Fruit fly (Drosophila melanogaster) whole organism, embryonic: ENCODE measurements around the gene Sodq.
A peak's percentile ranks its signal among the peaks of the same experiment; 100 is the strongest.

Source experiments
- Bgb ChIP-seq: fragments of 200-800 bp; sonication (Bioruptor generic); IDR thresholded peaks from 2 replicates; pipeline ENCODE4 v1.3.6; 2022; ENCODE audit warnings: missing biosample characterization, missing genetic modification characterization; ENCODE audit not compliant: partially characterized antibody
- CG10321 ChIP-seq: fragments of 200-800 bp; sonication (Bioruptor generic); IDR thresholded peaks from 2 replicates; pipeline ENCODE4 v1.3.6; 2022; ENCODE audit warnings: missing biosample characterization, missing genetic modification characterization
- CG11560 ChIP-seq: fragments of 200-800 bp; sonication (Bioruptor generic); IDR thresholded peaks from 3 replicates; pipeline ENCODE4 v1.3.6; 2022; ENCODE audit warnings: missing biosample characterization, missing genetic modification characterization
- CG12071 ChIP-seq: fragments of 200-800 bp; sonication (Bioruptor generic); optimal IDR thresholded peaks from 3 replicates; lab custom pipeline; 2018; ENCODE audit warnings: missing biosample characterization, mild to moderate bottlenecking, missing genetic modification characterization
- CG13287 ChIP-seq: fragments of 200-800 bp; sonication (Bioruptor generic); IDR thresholded peaks from 2 replicates; pipeline ENCODE4 v1.3.6; 2022; ENCODE audit warnings: missing biosample characterization, missing genetic modification characterization; ENCODE audit not compliant: partially characterized antibody
- CG17359 ChIP-seq: fragments of 200-800 bp; sonication (Bioruptor generic); optimal IDR thresholded peaks from 3 replicates; lab custom pipeline; 2018; ENCODE audit warnings: missing biosample characterization, mild to moderate bottlenecking, missing genetic modification characterization, moderate library complexity
- CG17568 ChIP-seq: fragments of 200-800 bp; sonication (Bioruptor generic); optimal IDR thresholded peaks from 2 replicates; lab custom pipeline; 2018; ENCODE audit warnings: missing biosample characterization, mild to moderate bottlenecking, missing genetic modification characterization, moderate library complexity
- CG32767 ChIP-seq: fragments of 200-800 bp; sonication (Bioruptor generic); IDR thresholded peaks from 2 replicates; pipeline ENCODE4 v1.3.6; 2022; ENCODE audit warnings: missing biosample characterization, missing genetic modification characterization
- CG3726 ChIP-seq: fragments of 200-800 bp; sonication (Bioruptor generic); IDR thresholded peaks from 3 replicates; pipeline ENCODE4, ENCODE4 v1.3.6; 2022; ENCODE audit warnings: missing biosample characterization, missing genetic modification characterization
- CG3847 ChIP-seq: fragments of 200-800 bp; sonication (Bioruptor generic); IDR thresholded peaks from 2 replicates; pipeline ENCODE4 v1.3.6; 2022; ENCODE audit warnings: missing biosample characterization, missing genetic modification characterization
- CG5953 ChIP-seq: fragments of 200-800 bp; sonication (Bioruptor generic); IDR thresholded peaks from 2 replicates; pipeline ENCODE4 v1.3.6; 2022; ENCODE audit warnings: missing biosample characterization, missing genetic modification characterization
- CG7357 ChIP-seq: fragments of 200-800 bp; sonication (Bioruptor generic); IDR thresholded peaks from 3 replicates; pipeline ENCODE4 v1.3.6; 2022; ENCODE audit warnings: missing biosample characterization, missing genetic modification characterization
- CG8765 ChIP-seq: fragments of 200-800 bp; sonication (Bioruptor generic); IDR thresholded peaks from 2 replicates; pipeline ENCODE4 v1.3.6; 2022; ENCODE audit warnings: missing biosample characterization, missing genetic modification characterization
- CG9727 ChIP-seq: fragments of 200-800 bp; sonication (Bioruptor generic); optimal IDR thresholded peaks from 3 replicates; lab custom pipeline; 2017; ENCODE audit warnings: missing biosample characterization, mild to moderate bottlenecking, missing genetic modification characterization
- Dip2 ChIP-seq: fragments of 200-800 bp; sonication (Bioruptor generic); IDR thresholded peaks from 2 replicates; pipeline ENCODE4 v1.3.6; 2022; ENCODE audit warnings: missing biosample characterization, missing genetic modification characterization
- Doc2 ChIP-seq: fragments of 200-800 bp; sonication (Bioruptor generic); IDR thresholded peaks from 2 replicates; pipeline ENCODE4 v1.3.6; 2022; ENCODE audit warnings: missing biosample characterization, missing genetic modification characterization
- HmgZ ChIP-seq: fragments of 200-800 bp; sonication (Bioruptor generic); optimal IDR thresholded peaks from 2 replicates; lab custom pipeline; 2018; ENCODE audit warnings: missing biosample characterization, mild to moderate bottlenecking, missing genetic modification characterization
- Hr78 ChIP-seq, 2 experiments: fragments of 200-800 bp in 1 of 2; fragments of >200 bp in 1 of 2; sonication (Bioruptor generic) in 1 of 2; optimal IDR thresholded peaks; 2 replicates each; lab custom pipeline; 2017 to 2019; ENCODE audit warnings: missing biosample characterization in 2 of 2, missing genetic modification characterization in 2 of 2, mild to moderate bottlenecking in 1 of 2, moderate library complexity in 1 of 2
- Lim3 ChIP-seq: fragments of 200-800 bp; sonication (Bioruptor generic); IDR thresholded peaks from 2 replicates; pipeline ENCODE4 v1.3.6; 2022; ENCODE audit warnings: missing biosample characterization, missing genetic modification characterization
- Lpt ChIP-seq: fragments of >200 bp; optimal IDR thresholded peaks from 2 replicates; lab custom pipeline; 2018; ENCODE audit warnings: missing biosample characterization, missing genetic modification characterization
- NC2α ChIP-seq: fragments of 200-800 bp; sonication (Bioruptor generic); optimal IDR thresholded peaks from 2 replicates; lab custom pipeline; 2016; ENCODE audit warnings: missing biosample characterization, missing genetic modification characterization
- Nf-YA ChIP-seq: fragments of 200-800 bp; sonication (Bioruptor generic); IDR thresholded peaks from 2 replicates; pipeline ENCODE4 v1.3.6; 2022; ENCODE audit warnings: missing biosample characterization, missing genetic modification characterization
- NfI ChIP-seq: fragments of 200-800 bp; sonication (Bioruptor generic); optimal IDR thresholded peaks from 3 replicates; lab custom pipeline; 2018; ENCODE audit warnings: missing biosample characterization, mild to moderate bottlenecking, missing genetic modification characterization, moderate library complexity
- Poxn ChIP-seq: fragments of 200-800 bp; sonication (Bioruptor generic); IDR thresholded peaks from 2 replicates; pipeline ENCODE4 v1.3.6; 2022; ENCODE audit warnings: missing biosample characterization, missing genetic modification characterization
- Scr ChIP-seq: fragments of 200-800 bp; sonication (Bioruptor generic); IDR thresholded peaks from 2 replicates; pipeline ENCODE4 v1.3.6; 2022; ENCODE audit warnings: missing biosample characterization, missing genetic modification characterization; ENCODE audit not compliant: partially characterized antibody
- Taf1 ChIP-seq: fragments of 200-800 bp; sonication (Bioruptor generic); IDR thresholded peaks from 2 replicates; pipeline ENCODE4 v1.3.6; 2022; ENCODE audit warnings: missing biosample characterization, missing genetic modification characterization
- ac ChIP-seq: fragments of 200-800 bp; sonication (Bioruptor generic); optimal IDR thresholded peaks from 3 replicates; lab custom pipeline; 2017; ENCODE audit warnings: missing biosample characterization, mild to moderate bottlenecking, missing genetic modification characterization
- aop ChIP-seq: fragments of 200-800 bp; sonication (Bioruptor generic); IDR thresholded peaks from 2 replicates; pipeline ENCODE4 v1.3.6; 2022; ENCODE audit warnings: missing biosample characterization, missing genetic modification characterization
- ato ChIP-seq: fragments of 200-800 bp; sonication (Bioruptor generic); IDR thresholded peaks from 2 replicates; pipeline ENCODE4 v1.3.6; 2022; ENCODE audit warnings: missing biosample characterization, missing genetic modification characterization; ENCODE audit not compliant: partially characterized antibody
- chinmo ChIP-seq: fragments of 200-800 bp; sonication (Bioruptor generic); IDR thresholded peaks from 4 replicates; pipeline ENCODE4 v1.3.6; 2022; ENCODE audit warnings: missing biosample characterization, missing genetic modification characterization; ENCODE audit not compliant: partially characterized antibody
- crc ChIP-seq: fragments of 200-800 bp; sonication (Bioruptor generic); optimal IDR thresholded peaks from 2 replicates; lab custom pipeline; 2016; ENCODE audit warnings: missing biosample characterization, missing genetic modification characterization
- dmrt99B ChIP-seq: fragments of 200-800 bp; sonication (Bioruptor generic); optimal IDR thresholded peaks from 2 replicates; lab custom pipeline; 2018; ENCODE audit warnings: missing biosample characterization, mild to moderate bottlenecking, missing genetic modification characterization, moderate library complexity
- gsb ChIP-seq: fragments of 200-800 bp; sonication (Bioruptor generic); IDR thresholded peaks from 2 replicates; pipeline ENCODE4 v1.3.6; 2022; ENCODE audit warnings: missing biosample characterization, missing genetic modification characterization
- maf-S ChIP-seq: fragments of 200-800 bp; sonication (Bioruptor generic); optimal IDR thresholded peaks from 2 replicates; lab custom pipeline; 2016; ENCODE audit warnings: missing biosample characterization, missing genetic modification characterization
- nmo ChIP-seq: fragments of 200-800 bp; sonication (Bioruptor generic); optimal IDR thresholded peaks from 2 replicates; lab custom pipeline; 2018; ENCODE audit warnings: missing biosample characterization, mild to moderate bottlenecking, missing genetic modification characterization, moderate library complexity
- prd ChIP-seq, 3 experiments: fragments of >200 bp in 2 of 3; fragments of 200-800 bp in 1 of 3; sonication (Bioruptor generic) in 1 of 3; optimal IDR thresholded peaks in 2 of 3; IDR thresholded peaks in 1 of 3; 2 replicates in 2 of 3; 3 replicates in 1 of 3; pipeline versions ENCODE4 v1.3.6 to Lab custom; 2017 to 2022; ENCODE audit warnings: missing biosample characterization in 1 of 3, missing genetic modification characterization in 1 of 3
- rib ChIP-seq: fragments of 200-800 bp; sonication (Bioruptor generic); IDR thresholded peaks from 2 replicates; pipeline ENCODE4 v1.3.6; 2022; ENCODE audit warnings: missing biosample characterization, missing genetic modification characterization
- salm ChIP-seq: fragments of 200-800 bp; sonication (Bioruptor generic); optimal IDR thresholded peaks from 2 replicates; lab custom pipeline; 2018; ENCODE audit warnings: missing biosample characterization, mild to moderate bottlenecking, missing genetic modification characterization
- sens-2 ChIP-seq: fragments of 200-800 bp; sonication (Bioruptor generic); IDR thresholded peaks from 2 replicates; pipeline ENCODE4 v1.3.6; 2022; ENCODE audit warnings: missing biosample characterization, missing genetic modification characterization
- seq ChIP-seq: fragments of 200-800 bp; sonication (Bioruptor generic); IDR thresholded peaks from 2 replicates; pipeline ENCODE4 v1.3.6; 2022; ENCODE audit warnings: missing biosample characterization, missing genetic modification characterization
- sim ChIP-seq: fragments of 200-800 bp; sonication (Bioruptor generic); IDR thresholded peaks from 2 replicates; pipeline ENCODE4 v1.3.6; 2022; ENCODE audit warnings: missing biosample characterization, missing genetic modification characterization
- sima ChIP-seq: fragments of 200-800 bp; sonication (Bioruptor generic); optimal IDR thresholded peaks from 2 replicates; lab custom pipeline; 2016; ENCODE audit warnings: missing biosample characterization, missing genetic modification characterization
- slp2 ChIP-seq: fragments of 200-800 bp; sonication (Bioruptor generic); optimal IDR thresholded peaks from 2 replicates; lab custom pipeline; 2016; ENCODE audit warnings: missing biosample characterization, missing genetic modification characterization
- sna ChIP-seq: fragments of 200-800 bp; sonication (Bioruptor generic); IDR thresholded peaks from 2 replicates; pipeline ENCODE4 v1.3.6; 2022; ENCODE audit warnings: missing biosample characterization, missing genetic modification characterization; ENCODE audit not compliant: partially characterized antibody
- stc ChIP-seq: fragments of 200-800 bp; sonication (Bioruptor generic); IDR thresholded peaks from 2 replicates; pipeline ENCODE4 v1.3.6; 2022; ENCODE audit warnings: missing biosample characterization, missing genetic modification characterization
- tin ChIP-seq: fragments of 200-800 bp; sonication (Bioruptor generic); optimal IDR thresholded peaks from 3 replicates; lab custom pipeline; 2016; ENCODE audit warnings: missing biosample characterization, missing genetic modification characterization
- twi ChIP-seq: fragments of 200-800 bp; optimal IDR thresholded peaks from 2 replicates; lab custom pipeline; 2019; ENCODE audit warnings: missing biosample characterization, mild to moderate bottlenecking, missing genetic modification characterization, moderate library complexity
- vnd ChIP-seq: fragments of 200-800 bp; sonication (Bioruptor generic); IDR thresholded peaks from 3 replicates; pipeline ENCODE4 v1.3.6; 2022; ENCODE audit warnings: missing biosample characterization, missing genetic modification characterization; ENCODE audit not compliant: partially characterized antibody
- zen ChIP-seq: fragments of 200-800 bp; sonication (Bioruptor generic); optimal IDR thresholded peaks from 3 replicates; lab custom pipeline; 2018; ENCODE audit warnings: missing biosample characterization, mild to moderate bottlenecking, missing genetic modification characterization, moderate library complexity
- zfh1 ChIP-seq: fragments of 200-800 bp; sonication (Bioruptor generic); IDR thresholded peaks from 3 replicates; pipeline ENCODE4 v1.3.6; 2022; ENCODE audit warnings: missing biosample characterization, missing genetic modification characterization

Sodq gene

DNA sequence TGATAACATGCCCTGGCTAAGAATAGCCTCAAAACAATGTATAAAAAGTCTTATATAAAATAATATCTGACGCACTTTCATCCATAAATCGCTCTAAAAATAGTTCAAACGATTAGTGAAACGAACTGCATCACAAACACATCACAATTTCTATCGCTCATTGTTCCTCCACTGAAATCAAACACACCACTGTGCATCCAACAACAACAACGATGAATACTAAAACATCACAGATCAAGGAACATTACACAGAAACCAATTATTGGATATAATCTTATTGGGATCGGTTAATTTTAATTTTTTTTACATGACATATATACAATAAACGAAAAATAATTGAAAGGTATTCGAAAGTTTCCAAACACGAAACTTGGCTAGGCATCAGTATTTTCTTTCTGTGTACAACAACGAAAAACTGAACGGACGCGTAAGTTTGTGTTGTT, 16.3 kb upstream of the Sodq start (continued):
- TF ChIP-seq Doc2 = no peak
- no peak for TF ChIP-seq prd (optimal IDR thresholded peaks at IDR 0.05; lab: Kevin White, UChicago)
- peak; percentile 83 for TF ChIP-seq prd (GFP tag; IDR thresholded peaks at IDR 0.05; lab: Robert Waterston, UW)
- peak; percentile 67 for TF ChIP-seq slp2 (GFP tag; lab: Kevin White, UChicago)
- no peak for TF ChIP-seq CG11560 (tag; lab: Robert Waterston, UW)
- TF ChIP-seq CG7357 (GFP tag; lab: Robert Waterston, UW) = no peak
- peak; percentile 88 for TF ChIP-seq nmo (GFP tag; lab: Kevin White, UChicago)
- peak; percentile 77 for TF ChIP-seq NfI (GFP tag; lab: Kevin White, UChicago)
- peak; percentile 74 for TF ChIP-seq CG12071 (GFP tag; lab: Kevin White, UChicago)
- no peak for TF ChIP-seq vnd (GFP tag; lab: Robert Waterston, UW)
- TF ChIP-seq HmgZ (tag; lab: Kevin White, UChicago) = peak; percentile 52
- TF ChIP-seq CG3726 (GFP tag; lab: Robert Waterston, UW) = no peak
- TF ChIP-seq seq (GFP tag; lab: Robert Waterston, UW) = peak; percentile 68
- no peak for TF ChIP-seq zen
- 0 out of 2 replicates have a peak, but pooled peaks have one; percentile 34 for TF ChIP-seq Nf-YA (GFP tag; lab: Robert Waterston, UW)
- no peak for TF ChIP-seq sima
- peak; percentile 61 for TF ChIP-seq crc (GFP tag; lab: Kevin White, UChicago)
- TF ChIP-seq CG9727 (GFP tag; lab: Kevin White, UChicago) = peak; percentile 71
- TF ChIP-seq CG17359 (tag; lab: Kevin White, UChicago) = peak; percentile 89
- peak; percentile 78 for TF ChIP-seq tin (GFP tag; lab: Kevin White, UChicago)
- TF ChIP-seq Lpt = no peak
- TF ChIP-seq CG13287 (GFP tag; lab: Robert Waterston, UW) = no peak
- TF ChIP-seq twi = peak; percentile 64
- peak; percentile 49 for TF ChIP-seq Taf1
- no peak for TF ChIP-seq Poxn (GFP tag; lab: Robert Waterston, UW)
- TF ChIP-seq sens-2 (GFP tag; lab: Robert Waterston, UW) = peak; percentile 61
- peak; percentile 58; the same call in 1 of the 2 replicates for TF ChIP-seq gsb (GFP tag; lab: Robert Waterston, UW)
- peak; percentile 27; the same call in 1 of the 2 replicates for TF ChIP-seq rib (GFP tag; lab: Robert Waterston, UW)
- TF ChIP-seq sim (GFP tag; lab: Robert Waterston, UW) = peak; percentile 60; the same call in 1 of the 2 replicates
- no peak for TF ChIP-seq Scr (GFP tag; lab: Robert Waterston, UW)
- TF ChIP-seq CG8765 = 0 out of 2 replicates have a peak, but pooled peaks have one; percentile 24
- TF ChIP-seq Bgb (GFP tag; lab: Robert Waterston, UW) = no peak
- TF ChIP-seq salm (tag; lab: Kevin White, UChicago) = peak; percentile 31
- no peak for TF ChIP-seq maf-S (GFP tag; lab: Kevin White, UChicago)
- peak; percentile 54 for TF ChIP-seq CG17568 (GFP tag; lab: Kevin White, UChicago)
- no peak; the same call in 1 of the 3 replicates for TF ChIP-seq zfh1 (GFP tag; lab: Robert Waterston, UW)
- TF ChIP-seq Lim3 (GFP tag; lab: Robert Waterston, UW) = no peak
- no peak for TF ChIP-seq ato (GFP tag; lab: Robert Waterston, UW)
- no peak for TF ChIP-seq ac (GFP tag; lab: Kevin White, UChicago)
- no peak; the same call in none of the 2 replicates for TF ChIP-seq CG3847
- TF ChIP-seq aop (GFP tag; lab: Robert Waterston, UW) = peak; percentile 40; the same call in 1 of the 2 replicates
- peak in 1 of 2 experiments; percentile 48 for TF ChIP-seq Hr78 (GFP tag; optimal IDR thresholded peaks at IDR 0.05; lab: Kevin White, UChicago)
- peak; percentile 60; the same call in 1 of the 2 replicates for TF ChIP-seq CG32767 (GFP tag; lab: Robert Waterston, UW)
- no peak for TF ChIP-seq Dip2 (GFP tag; lab: Robert Waterston, UW)
- TF ChIP-seq sna (GFP tag; lab: Robert Waterston, UW) = no peak
- no peak; the same call in none of the 2 replicates for TF ChIP-seq stc (GFP tag; lab: Robert Waterston, UW)
- TF ChIP-seq CG10321 (GFP tag; lab: Robert Waterston, UW) = no peak
- TF ChIP-seq CG5953 (GFP tag; lab: Robert Waterston, UW) = peak; percentile 58
- peak; percentile 68 for TF ChIP-seq NC2α (GFP tag; lab: Kevin White, UChicago)
- no peak for TF ChIP-seq chinmo
- peak; percentile 90 for TF ChIP-seq dmrt99B (tag; lab: Kevin White, UChicago)
